Fruit fly (Drosophila melanogaster) whole organism, embryonic: ENCODE data around the gene neur.

Experiments
- BEAF-32 ChIP-seq: fragments of 200-800 bp; sonication (Bioruptor generic); optimal IDR thresholded peaks from 3 replicates; lab custom pipeline; 2017; ENCODE audit warnings: missing biosample characterization, missing genetic modification characterization, mild to moderate bottlenecking, moderate library complexity, missing genetic modification reagents
- CG11398 ChIP-seq: fragments of 200-800 bp; sonication (Bioruptor generic); optimal IDR thresholded peaks from 2 replicates; lab custom pipeline; 2016; ENCODE audit warnings: missing biosample characterization, missing genetic modification characterization
- CG11695 ChIP-seq: fragments of 200-800 bp; sonication (Bioruptor generic); IDR thresholded peaks from 3 replicates; pipeline ENCODE4 v1.3.6; 2022; ENCODE audit warnings: missing biosample characterization, missing genetic modification characterization
- CG12236 ChIP-seq: fragments of 200-800 bp; sonication (Bioruptor generic); optimal IDR thresholded peaks from 2 replicates; lab custom pipeline; 2016; ENCODE audit warnings: missing biosample characterization, missing genetic modification characterization
- CG16779 ChIP-seq: fragments of 200-800 bp; sonication (Bioruptor generic); IDR thresholded peaks from 2 replicates; pipeline ENCODE4 v1.3.6; 2022; ENCODE audit warnings: missing biosample characterization, missing genetic modification characterization
- CG17802 ChIP-seq: fragments of 200-800 bp; sonication (Bioruptor generic); optimal IDR thresholded peaks from 2 replicates; lab custom pipeline; 2018; ENCODE audit warnings: missing biosample characterization, mild to moderate bottlenecking, missing genetic modification characterization, moderate library complexity
- CG18262 ChIP-seq: fragments of 200-800 bp; optimal IDR thresholded peaks from 3 replicates; lab custom pipeline; 2019; ENCODE audit warnings: missing biosample characterization, mild to moderate bottlenecking, missing genetic modification characterization, moderate library complexity
- CG31365 ChIP-seq: fragments of 200-800 bp; sonication (Bioruptor generic); optimal IDR thresholded peaks from 2 replicates; lab custom pipeline; 2018; ENCODE audit warnings: missing biosample characterization, mild to moderate bottlenecking, missing genetic modification characterization
- CG32772 ChIP-seq: fragments of 200-800 bp; sonication (Bioruptor generic); IDR thresholded peaks from 2 replicates; pipeline ENCODE4 v1.3.6; 2022; ENCODE audit warnings: missing biosample characterization, missing genetic modification characterization
- CG5180 ChIP-seq: fragments of 200-800 bp; sonication (Bioruptor generic); optimal IDR thresholded peaks from 3 replicates; lab custom pipeline; 2017; ENCODE audit warnings: missing biosample characterization, missing genetic modification characterization, mild to moderate bottlenecking, moderate library complexity, missing genetic modification reagents
- CG6175 ChIP-seq: fragments of 200-800 bp; sonication (Bioruptor generic); IDR thresholded peaks from 3 replicates; pipeline ENCODE4 v1.3.6; 2022; ENCODE audit warnings: missing biosample characterization, missing genetic modification characterization
- CG6254 ChIP-seq: fragments of 200-800 bp; sonication (Bioruptor generic); optimal IDR thresholded peaks from 3 replicates; lab custom pipeline; 2017; ENCODE audit warnings: mild to moderate bottlenecking, missing biosample characterization, missing genetic modification reagents, missing genetic modification characterization
- CG6765 ChIP-seq: fragments of 200-800 bp; sonication (Bioruptor generic); optimal IDR thresholded peaks from 3 replicates; lab custom pipeline; 2017; ENCODE audit warnings: missing biosample characterization, mild to moderate bottlenecking, missing genetic modification characterization
- CG6854 ChIP-seq: fragments of 200-800 bp; sonication (Bioruptor generic); optimal IDR thresholded peaks from 3 replicates; lab custom pipeline; 2017; ENCODE audit warnings: missing biosample characterization, mild to moderate bottlenecking, missing genetic modification characterization
- CG7963 ChIP-seq: fragments of 200-800 bp; sonication (Bioruptor generic); IDR thresholded peaks from 3 replicates; pipeline ENCODE4 v1.3.6; 2022; ENCODE audit warnings: missing biosample characterization, missing genetic modification characterization; ENCODE audit not compliant: partially characterized antibody
- CG8089 ChIP-seq: fragments of 200-800 bp; sonication (Bioruptor generic); optimal IDR thresholded peaks from 3 replicates; lab custom pipeline; 2016; ENCODE audit warnings: missing biosample characterization, missing genetic modification characterization
- CG8478 ChIP-seq: fragments of >200 bp; optimal IDR thresholded peaks from 2 replicates; lab custom pipeline; 2018
- CG9609 ChIP-seq: fragments of 200-800 bp; sonication (Bioruptor generic); optimal IDR thresholded peaks from 3 replicates; lab custom pipeline; 2016; ENCODE audit warnings: missing biosample characterization, missing genetic modification characterization
- CG9876 ChIP-seq: fragments of 200-800 bp; sonication (Bioruptor generic); optimal IDR thresholded peaks from 2 replicates; lab custom pipeline; 2016; ENCODE audit warnings: missing biosample characterization, missing genetic modification characterization
- CG9932 ChIP-seq: fragments of 200-800 bp; sonication (Bioruptor generic); IDR thresholded peaks from 2 replicates; pipeline ENCODE4 v1.3.6; 2022; ENCODE audit warnings: missing biosample characterization, missing genetic modification characterization
- CTCF ChIP-seq: fragments of 200-800 bp; sonication (Bioruptor generic); optimal IDR thresholded peaks from 2 replicates; lab custom pipeline; 2017; ENCODE audit warnings: missing biosample characterization, mild to moderate bottlenecking, missing genetic modification characterization, moderate library complexity
- H15 ChIP-seq: fragments of 200-800 bp; sonication (Bioruptor generic); IDR thresholded peaks from 3 replicates; pipeline ENCODE4 v1.3.6; 2022; ENCODE audit warnings: missing biosample characterization, missing genetic modification characterization
- MESR4 ChIP-seq: fragments of 200-800 bp; sonication (Bioruptor generic); optimal IDR thresholded peaks from 2 replicates; lab custom pipeline; 2018; ENCODE audit warnings: missing biosample characterization, mild to moderate bottlenecking, missing genetic modification characterization, moderate library complexity
- NC2α ChIP-seq: fragments of 200-800 bp; sonication (Bioruptor generic); optimal IDR thresholded peaks from 2 replicates; lab custom pipeline; 2016; ENCODE audit warnings: missing biosample characterization, missing genetic modification characterization
- NFAT ChIP-seq: fragments of 200-800 bp; sonication (Bioruptor generic); IDR thresholded peaks from 2 replicates; pipeline ENCODE4 v1.3.6; 2022; ENCODE audit warnings: missing biosample characterization, missing genetic modification characterization
- Nf-YB ChIP-seq: fragments of 200-800 bp; sonication (Bioruptor generic); optimal IDR thresholded peaks from 3 replicates; lab custom pipeline; 2019; ENCODE audit warnings: missing biosample characterization, mild to moderate bottlenecking, missing genetic modification characterization, moderate library complexity
- Six4 ChIP-seq: fragments of 200-800 bp; sonication (Bioruptor generic); optimal IDR thresholded peaks from 2 replicates; lab custom pipeline; 2016; ENCODE audit warnings: missing biosample characterization, missing genetic modification characterization
- Vsx1 ChIP-seq: fragments of 200-800 bp; sonication (Bioruptor generic); optimal IDR thresholded peaks from 2 replicates; lab custom pipeline; 2017; ENCODE audit warnings: missing biosample characterization, mild to moderate bottlenecking, missing genetic modification characterization, missing genetic modification reagents
- amos ChIP-seq: fragments of 200-800 bp; sonication (Bioruptor generic); IDR thresholded peaks from 2 replicates; pipeline ENCODE4 v1.3.6; 2022; ENCODE audit warnings: missing biosample characterization, missing genetic modification characterization; ENCODE audit not compliant: partially characterized antibody
- ato ChIP-seq: fragments of 200-800 bp; sonication (Bioruptor generic); IDR thresholded peaks from 2 replicates; pipeline ENCODE4 v1.3.6; 2022; ENCODE audit warnings: missing biosample characterization, missing genetic modification characterization; ENCODE audit not compliant: partially characterized antibody
- corto ChIP-seq: fragments of 200-800 bp; sonication (Bioruptor generic); optimal IDR thresholded peaks from 2 replicates; lab custom pipeline; 2016; ENCODE audit warnings: missing biosample characterization, mild to moderate bottlenecking, missing genetic modification characterization, moderate library complexity
- crol ChIP-seq: fragments of 200-800 bp; sonication (Bioruptor generic); IDR thresholded peaks from 2 replicates; pipeline ENCODE4 v1.3.6; 2022; ENCODE audit warnings: missing biosample characterization, missing genetic modification characterization
- crp ChIP-seq, 2 experiments: fragments of 200-800 bp; sonication (Bioruptor generic); optimal IDR thresholded peaks; 2 replicates in 1 of 2; 3 replicates in 1 of 2; lab custom pipeline; 2017; ENCODE audit warnings: missing biosample characterization in 2 of 2, missing genetic modification characterization in 2 of 2, mild to moderate bottlenecking in 1 of 2, moderate library complexity in 1 of 2
- fd3F ChIP-seq: fragments of 200-800 bp; sonication (Bioruptor generic); optimal IDR thresholded peaks from 2 replicates; lab custom pipeline; 2018; ENCODE audit warnings: missing biosample characterization, mild to moderate bottlenecking, missing genetic modification characterization, moderate library complexity
- fd64A ChIP-seq: fragments of 200-800 bp; sonication (Bioruptor generic); optimal IDR thresholded peaks from 3 replicates; lab custom pipeline; 2018; ENCODE audit warnings: missing biosample characterization, mild to moderate bottlenecking, missing genetic modification characterization
- fd96Cb ChIP-seq: fragments of 200-800 bp; sonication (Bioruptor generic); optimal IDR thresholded peaks from 2 replicates; lab custom pipeline; 2018; ENCODE audit warnings: missing biosample characterization, mild to moderate bottlenecking, missing genetic modification characterization, moderate library complexity
- knrl ChIP-seq: fragments of 200-800 bp; sonication (Bioruptor generic); IDR thresholded peaks from 3 replicates; pipeline ENCODE4 v1.3.6; 2022; ENCODE audit warnings: missing biosample characterization, missing genetic modification characterization; ENCODE audit not compliant: partially characterized antibody
- lbe ChIP-seq: fragments of 200-800 bp; sonication (Bioruptor generic); optimal IDR thresholded peaks from 2 replicates; lab custom pipeline; 2016; ENCODE audit warnings: missing biosample characterization, mild to moderate bottlenecking, missing genetic modification characterization
- mld ChIP-seq: fragments of 200-800 bp; sonication (Bioruptor generic); IDR thresholded peaks from 3 replicates; pipeline ENCODE4 v1.3.6; 2022; ENCODE audit warnings: missing biosample characterization, missing genetic modification characterization; ENCODE audit not compliant: partially characterized antibody
- oc ChIP-seq: fragments of 200-800 bp; sonication (Bioruptor generic); optimal IDR thresholded peaks from 2 replicates; lab custom pipeline; 2018; ENCODE audit warnings: missing biosample characterization, mild to moderate bottlenecking, missing genetic modification characterization, moderate library complexity
- pho ChIP-seq: fragments of 200-800 bp; sonication (Bioruptor generic); optimal IDR thresholded peaks from 2 replicates; lab custom pipeline; 2016; ENCODE audit warnings: missing biosample characterization, missing genetic modification characterization
- pnt ChIP-seq: fragments of 200-800 bp; sonication (Bioruptor generic); optimal IDR thresholded peaks from 3 replicates; lab custom pipeline; 2016; ENCODE audit warnings: missing biosample characterization, missing genetic modification characterization
- pros ChIP-seq: fragments of 200-800 bp; sonication (Bioruptor generic); optimal IDR thresholded peaks from 3 replicates; lab custom pipeline; 2019; ENCODE audit warnings: missing biosample characterization, mild to moderate bottlenecking, missing genetic modification characterization, moderate library complexity
- run ChIP-seq: fragments of 200-800 bp; sonication (Bioruptor generic); optimal IDR thresholded peaks from 3 replicates; lab custom pipeline; 2018; ENCODE audit warnings: missing biosample characterization, mild to moderate bottlenecking, missing genetic modification characterization
- sens ChIP-seq: fragments of 200-800 bp; sonication (Bioruptor generic); peaks from one replicate; lab custom pipeline; 2016; ENCODE audit warnings: missing biosample characterization, missing genetic modification characterization
- shn ChIP-seq: fragments of 200-800 bp; sonication (Bioruptor generic); optimal IDR thresholded peaks from 3 replicates; lab custom pipeline; 2016; ENCODE audit warnings: missing biosample characterization, missing genetic modification characterization
- sim ChIP-seq: fragments of 200-800 bp; sonication (Bioruptor generic); IDR thresholded peaks from 2 replicates; pipeline ENCODE4 v1.3.6; 2022; ENCODE audit warnings: missing biosample characterization, missing genetic modification characterization
- slou ChIP-seq: fragments of 200-800 bp; sonication (Bioruptor generic); optimal IDR thresholded peaks from 3 replicates; lab custom pipeline; 2016; ENCODE audit warnings: missing biosample characterization, missing genetic modification characterization
- tio ChIP-seq: fragments of 200-800 bp; sonication (Bioruptor generic); optimal IDR thresholded peaks from 2 replicates; lab custom pipeline; 2017; ENCODE audit warnings: missing biosample characterization, missing genetic modification characterization, inconsistent platforms
- tup ChIP-seq: fragments of 200-800 bp; sonication (Bioruptor generic); optimal IDR thresholded peaks from 2 replicates; lab custom pipeline; 2016; ENCODE audit warnings: missing biosample characterization, mild to moderate bottlenecking, missing genetic modification characterization, moderate library complexity

neur gene

DNA sequence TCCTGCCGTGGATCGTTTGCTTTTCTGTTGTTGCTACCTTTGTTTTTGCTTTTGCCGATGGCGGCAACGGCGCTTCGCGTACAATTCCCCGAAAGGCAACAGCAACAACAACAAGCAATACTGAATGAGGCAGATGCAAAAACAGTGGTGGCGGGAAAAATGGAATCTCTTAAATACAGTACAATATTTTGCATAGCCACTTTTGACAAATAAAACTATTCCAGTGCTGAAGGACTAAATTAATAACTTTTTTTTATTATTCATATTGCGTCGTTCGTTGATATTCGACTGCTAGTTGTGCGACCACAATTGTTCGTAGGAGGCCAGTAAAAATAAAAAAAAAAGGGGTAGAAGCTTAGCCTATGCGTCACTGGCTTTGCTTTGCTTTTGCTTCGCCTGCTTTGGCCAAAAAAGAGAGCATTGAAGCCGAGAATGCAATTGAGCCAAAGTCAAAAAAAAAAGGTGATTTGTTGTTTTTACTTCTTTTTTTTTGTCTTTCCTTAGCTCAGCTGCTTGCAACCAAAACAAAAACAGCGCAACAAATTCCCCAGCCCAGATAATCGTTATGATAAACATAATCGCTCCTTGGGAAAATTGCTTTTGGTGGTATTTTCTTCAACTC is 7.4 kb downstream of the neur start (continued):
- TF ChIP-seq pros (peak; percentile 46), crp (GFP tag; optimal IDR thresholded peaks at IDR 0.05; lab: Kevin White, UChicago) (peak; percentile 13 to 41), knrl (GFP tag; lab: Robert Waterston, UW) (no peak), tup (GFP tag; lab: Kevin White, UChicago) (peak; percentile 83), fd96Cb (tag; lab: Kevin White, UChicago) (peak; percentile 87), MESR4 (peak; percentile 28), mld (GFP tag; lab: Robert Waterston, UW) (no peak), sens (GFP tag; lab: Kevin White, UChicago) (peak; percentile 97), ato (GFP tag; lab: Robert Waterston, UW) (no peak), fd3F (GFP tag; lab: Kevin White, UChicago) (peak; percentile 86), CG9932 (peak; percentile 87), CG6254 (peak; percentile 82), CG8089 (GFP tag; lab: Kevin White, UChicago) (peak; percentile 73), CG6765 (GFP tag; lab: Kevin White, UChicago) (peak; percentile 46), slou (GFP tag; lab: Kevin White, UChicago) (peak; percentile 28), CG11398 (GFP tag; lab: Kevin White, UChicago) (peak; percentile 71), run (tag; lab: Kevin White, UChicago) (peak; percentile 79), BEAF-32 (GFP tag; lab: Kevin White, UChicago) (no peak), Six4 (GFP tag; lab: Kevin White, UChicago) (peak; percentile 68), CG9609 (peak; percentile 66), pho (GFP tag; lab: Kevin White, UChicago) (peak; percentile 85), CG8478 (lab: Kevin White, UChicago) (no peak), shn (GFP tag; lab: Kevin White, UChicago) (peak; percentile 74), Vsx1 (peak; percentile 67), CG6854 (GFP tag; lab: Kevin White, UChicago) (peak; percentile 70), crol (0 out of 2 replicates have a peak, but pooled peaks have one; percentile 45), CG5180 (peak; percentile 59), tio (GFP tag; lab: Kevin White, UChicago) (peak; percentile 78), pnt (GFP tag; lab: Kevin White, UChicago) (peak; percentile 80), CG18262 (tag; lab: Kevin White, UChicago) (peak; percentile 84), CG12236 (GFP tag; lab: Kevin White, UChicago) (peak; percentile 65), CG7963 (no peak), lbe (GFP tag; lab: Kevin White, UChicago) (peak; percentile 92), NFAT (GFP tag; lab: Robert Waterston, UW) (peak; percentile 84), fd64A (GFP tag; lab: Kevin White, UChicago) (peak; percentile 69), NC2α (peak; percentile 59), CG16779 (GFP tag; lab: Robert Waterston, UW) (peak; percentile 74), CTCF (GFP tag; lab: Kevin White, UChicago) (peak; percentile 40), CG32772 (peak; percentile 90), sim (GFP tag; lab: Robert Waterston, UW) (no peak), CG11695 (peak; percentile 95), H15 (GFP tag; lab: Robert Waterston, UW) (peak; percentile 92), CG9876 (no peak), Nf-YB (GFP tag; lab: Kevin White, UChicago) (peak; percentile 60), CG6175 (peak; percentile 74; the same call in 2 of the 3 replicates), amos (GFP tag; lab: Robert Waterston, UW) (no peak), CG31365 (tag; lab: Kevin White, UChicago) (peak; percentile 66), CG17802 (tag; lab: Kevin White, UChicago) (peak; percentile 64), oc (tag; lab: Kevin White, UChicago) (peak; percentile 92), corto (GFP tag; lab: Kevin White, UChicago) (peak; percentile 95)
